Fruit fly (Drosophila melanogaster) S2 (cell line): ENCODE data around the gene by.

Experiments
- CG8478 ChIP-seq: fragments of >200 bp; optimal IDR thresholded peaks from 2 replicates; lab custom pipeline; 2018
- CTCF ChIP-seq, 2 experiments: fragments of >200 bp; optimal IDR thresholded peaks; 2 replicates each; lab custom pipeline; 2018

DNA sequence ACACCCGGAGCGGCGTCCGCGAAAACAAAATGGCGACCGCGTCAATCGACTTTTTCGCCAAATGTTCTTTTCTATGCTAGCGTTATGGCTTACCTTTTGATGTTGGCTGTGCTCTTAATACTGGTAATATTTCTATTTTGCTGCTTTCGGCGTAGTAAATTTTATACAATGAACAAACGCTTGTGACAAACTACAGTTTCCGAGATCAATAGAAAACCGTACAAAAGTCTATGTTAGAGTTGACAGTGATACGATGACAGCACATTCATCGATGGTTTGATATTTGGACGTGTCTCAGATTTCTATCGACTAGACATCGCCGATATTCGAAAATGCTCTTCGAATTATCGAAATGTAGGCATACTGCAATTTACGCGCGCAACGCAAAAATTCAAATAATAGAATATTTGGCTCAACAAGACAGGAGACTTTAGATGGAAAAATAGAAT lies 22.7 kb downstream of the by start, which contains the start of gene rump:
- TF ChIP-seq CG8478 (lab: Kevin White, UChicago): no peak
- no peak for TF ChIP-seq CTCF (optimal IDR thresholded peaks at IDR 0.05; lab: Kevin White, UChicago)
